Fruit fly (Drosophila melanogaster): ENCODE measurements around the gene Hipk.

DNA sequence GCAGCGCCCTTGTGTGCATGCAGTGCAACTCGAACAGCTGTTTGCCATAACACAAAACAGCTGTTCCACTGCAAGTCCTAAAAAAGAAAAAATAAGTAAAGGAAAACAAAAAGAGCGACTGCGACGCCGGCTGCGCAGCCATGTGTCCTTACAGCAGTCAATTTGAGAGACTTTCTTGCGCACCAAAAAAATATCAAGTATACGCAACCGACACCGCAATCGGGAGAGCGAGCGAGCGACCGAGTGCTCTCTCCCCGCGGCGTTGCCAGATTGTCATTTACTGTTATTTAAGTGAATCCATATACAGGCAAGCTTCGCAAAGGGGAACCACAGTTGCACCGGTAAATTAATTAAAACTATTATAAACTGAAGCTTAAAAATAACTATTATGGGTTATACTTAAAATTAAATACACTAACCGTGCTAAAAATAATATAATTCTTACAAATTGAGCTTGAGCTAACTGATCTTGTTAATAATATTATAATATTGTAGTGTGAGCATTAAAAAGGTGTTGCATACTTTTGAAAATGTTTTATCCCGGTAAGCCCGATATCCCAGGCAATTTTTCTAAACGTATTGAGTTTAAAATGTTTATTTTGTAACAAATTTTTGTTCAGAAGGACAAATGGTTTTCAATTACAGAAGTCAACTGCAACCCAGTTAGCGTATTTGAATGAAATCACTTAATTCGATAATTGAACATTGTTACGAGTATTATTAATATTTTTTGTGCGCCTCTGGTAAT is 87.2 kb downstream of the Hipk start:
- TF ChIP-seq Taf1 (GFP tag; IDR thresholded peaks at IDR 0.05) (peak; percentile 48), CG11504 (tag; optimal IDR thresholded peaks at IDR 0.05) (peak; percentile 60), Trl (optimal IDR thresholded peaks at IDR 0.05) (peak; percentile 72 to 83), Trl (GFP tag; optimal IDR thresholded peaks at IDR 0.05) (peak; percentile 12), CG10274 (GFP tag; optimal IDR thresholded peaks at IDR 0.05) (no peak), CG12104 (GFP tag; optimal IDR thresholded peaks at IDR 0.05) (peak; percentile 36), CG17612 (GFP tag; IDR thresholded peaks at IDR 0.05) (no peak), CG4360 (GFP tag; IDR thresholded peaks at IDR 0.05) (0 out of 2 replicates have a peak, but pooled peaks have one; percentile 7), CG12155 (GFP tag; optimal IDR thresholded peaks at IDR 0.05) (peak; percentile 2)

Data from whole organism, embryonic.